Worm (Caenorhabditis elegans): ENCODE measurements around the gene nspc-10.

ce11 chrX:12296392-12296791 lies 47.0 kb upstream of the nspc-10 start, which contains the start of gene W06D11.2:
- TF ChIP-seq nhr-12 (tag; optimal IDR thresholded peaks at IDR 0.05) (no peak), ama-1 (optimal IDR thresholded peaks at IDR 0.05) (no peak), jun-1 (tag; optimal IDR thresholded peaks at IDR 0.05) (no peak)
